Comparison of ENCODE assay signal across 2 fruit fly cellular contexts in genomic region chr2L:14374024-14374423, dm6.
TF ChIP-seq lines count a peak whose summit lies in the region.

No protein-coding gene starts in this region.

- no peak for TF ChIP-seq CTCF in whole organism, embryonic (GFP tag; optimal IDR thresholded peaks at IDR 0.05; lab: Kevin White, UChicago)

TF ChIP-seq in whole organism, embryonic, 481 proteins besides CTCF, POLR2A, EP300 and RAD21:
- TF ChIP-seq Vsx1 (GFP tag; optimal IDR thresholded peaks at IDR 0.05; lab: Kevin White, UChicago) = peak; percentile 55
- peak; percentile 63 for TF ChIP-seq abd-A (tag; optimal IDR thresholded peaks at IDR 0.05; lab: Kevin White, UChicago)
- TF ChIP-seq nau (GFP tag; optimal IDR thresholded peaks at IDR 0.05; lab: Kevin White, UChicago) = peak; percentile 27
- TF ChIP-seq CG18764 (GFP tag; optimal IDR thresholded peaks at IDR 0.05; lab: Kevin White, UChicago) = no peak
- TF ChIP-seq ara (GFP tag; IDR thresholded peaks at IDR 0.05; lab: Robert Waterston, UW) = no peak
- TF ChIP-seq Awh (GFP tag; IDR thresholded peaks at IDR 0.05; lab: Robert Waterston, UW) = peak; percentile 95
- TF ChIP-seq grn (GFP tag; optimal IDR thresholded peaks at IDR 0.05; lab: Kevin White, UChicago) = peak; percentile 27
- peak; percentile 59 for TF ChIP-seq run (tag; optimal IDR thresholded peaks at IDR 0.05; lab: Kevin White, UChicago)
- no peak for TF ChIP-seq CG1832 (GFP tag; optimal IDR thresholded peaks at IDR 0.05; lab: Kevin White, UChicago)
- peak; percentile 9 for TF ChIP-seq sd (tag; optimal IDR thresholded peaks at IDR 0.05; lab: Kevin White, UChicago)
- peak; percentile 55 for TF ChIP-seq vvl (GFP tag; IDR thresholded peaks at IDR 0.05; lab: Robert Waterston, UW)
- no peak for TF ChIP-seq CG9817 (tag; optimal IDR thresholded peaks at IDR 0.05; lab: Kevin White, UChicago)
- TF ChIP-seq sens (GFP tag; lab: Kevin White, UChicago) = peak; percentile 62
- TF ChIP-seq chinmo (GFP tag; IDR thresholded peaks at IDR 0.05; lab: Robert Waterston, UW; ENCODE audit: partially characterized antibody) = peak; percentile 79; the same call in 2 of the 4 replicates
- TF ChIP-seq otp (GFP tag; IDR thresholded peaks at IDR 0.05; lab: Robert Waterston, UW) = 0 out of 3 replicates have a peak, but pooled peaks have one; percentile 6

TF ChIP-seq in whole organism, prepupa, 60 proteins besides CTCF, POLR2A, EP300 and RAD21:
- TF ChIP-seq CG9139 (GFP tag; optimal IDR thresholded peaks at IDR 0.05; lab: Kevin White, UChicago) (no peak), svp (GFP tag; lab: Kevin White, UChicago) (no peak), pdm3 (GFP tag; optimal IDR thresholded peaks at IDR 0.05; lab: Kevin White, UChicago) (no peak), Eip78C (GFP tag; lab: Kevin White, UChicago) (peak; percentile 6), CG11762 (GFP tag; optimal IDR thresholded peaks at IDR 0.05; lab: Kevin White, UChicago; ENCODE audit: insufficient read depth) (no peak), fd59A (GFP tag; optimal IDR thresholded peaks at IDR 0.05; lab: Kevin White, UChicago) (no peak), dsx (GFP tag; optimal IDR thresholded peaks at IDR 0.05; lab: Kevin White, UChicago; ENCODE audit: poor library complexity, severe bottlenecking) (no peak), eg (GFP tag; IDR thresholded peaks at IDR 0.05; lab: Robert Waterston, UW) (no peak), Hr38 (GFP tag; optimal IDR thresholded peaks at IDR 0.05; lab: Kevin White, UChicago) (no peak)
